Fruit fly (Drosophila melanogaster) whole organism, wandering third instar larva: Measurements from ENCODE around the gene tau.

Experiments
- Abd-B ChIP-seq: fragments of >200 bp; optimal IDR thresholded peaks from 2 replicates; lab custom pipeline; 2017; ENCODE audit warnings: missing biosample characterization, missing genetic modification characterization
- CG32264 ChIP-seq: fragments of 200-800 bp; sonication (Bioruptor generic); optimal IDR thresholded peaks from 2 replicates; lab custom pipeline; 2016; ENCODE audit warnings: missing biosample characterization, missing genetic modification characterization
- CG9705 ChIP-seq: fragments of 200-800 bp; sonication (Bioruptor generic); optimal IDR thresholded peaks from 2 replicates; lab custom pipeline; 2018; ENCODE audit warnings: missing biosample characterization, mild to moderate bottlenecking, missing genetic modification characterization
- CrebA ChIP-seq: fragments of 200-800 bp; sonication (Bioruptor generic); optimal IDR thresholded peaks from 2 replicates; lab custom pipeline; 2016; ENCODE audit warnings: missing biosample characterization, mild to moderate bottlenecking, missing genetic modification characterization, borderline replicate concordance
- Dfd ChIP-seq: fragments of >200 bp; optimal IDR thresholded peaks from 2 replicates; lab custom pipeline; 2017; ENCODE audit warnings: missing biosample characterization, missing genetic modification characterization
- Dif ChIP-seq: fragments of 200-275, 200-300 bp; sonication (Bioruptor generic); optimal IDR thresholded peaks from 2 replicates; lab custom pipeline; 2018; ENCODE audit warnings: missing biosample characterization, missing genetic modification characterization; ENCODE audit not compliant: partially characterized antibody
- Hnf4 ChIP-seq: fragments of 200-800 bp; sonication (Bioruptor generic); optimal IDR thresholded peaks from 2 replicates; lab custom pipeline; 2016; ENCODE audit warnings: missing biosample characterization, mild to moderate bottlenecking, missing genetic modification characterization
- Hr83 ChIP-seq: fragments of 200-300 bp; sonication (Bioruptor generic); optimal IDR thresholded peaks from 2 replicates; lab custom pipeline; 2016; ENCODE audit warnings: missing biosample characterization, mild to moderate bottlenecking, missing genetic modification characterization, moderate library complexity; ENCODE audit not compliant: poor library complexity, severe bottlenecking
- Myc ChIP-seq: fragments of >200 bp; optimal IDR thresholded peaks from 2 replicates; lab custom pipeline; 2017
- N ChIP-seq: fragments of >200 bp; optimal IDR thresholded peaks from 2 replicates; lab custom pipeline; 2018; ENCODE audit warnings: missing biosample characterization, missing external identifiers, missing genetic modification characterization
- OdsH ChIP-seq: fragments of 200-800 bp; sonication (Bioruptor generic); optimal IDR thresholded peaks from 2 replicates; lab custom pipeline; 2016; ENCODE audit warnings: missing biosample characterization, mild to moderate bottlenecking, missing genetic modification characterization
- Rel ChIP-seq, 2 experiments: fragments of 200-800 bp; sonication (Bioruptor generic) in 1 of 2; optimal IDR thresholded peaks; 2 replicates in 1 of 2; 3 replicates in 1 of 2; lab custom pipeline; 2016 to 2019; ENCODE audit warnings: mild to moderate bottlenecking in 2 of 2, missing biosample characterization in 2 of 2, missing genetic modification characterization in 2 of 2, moderate library complexity in 1 of 2
- Sp1 ChIP-seq: fragments of 200-800 bp; sonication (Bioruptor generic); optimal IDR thresholded peaks from 3 replicates; lab custom pipeline; 2019; ENCODE audit warnings: missing biosample characterization, mild to moderate bottlenecking, missing genetic modification characterization, moderate library complexity
- Vsx2 ChIP-seq: fragments of 200-300, 225-300 bp; sonication (Bioruptor generic); optimal IDR thresholded peaks from 2 replicates; lab custom pipeline; 2018; ENCODE audit warnings: missing biosample characterization, missing genetic modification characterization; ENCODE audit not compliant: partially characterized antibody
- dmrt93B ChIP-seq: fragments of 200-800 bp; sonication (Bioruptor generic); optimal IDR thresholded peaks from 2 replicates; lab custom pipeline; 2018; ENCODE audit warnings: missing biosample characterization, mild to moderate bottlenecking, missing genetic modification characterization
- ey ChIP-seq: fragments of 200-800 bp; sonication (Bioruptor generic); optimal IDR thresholded peaks from 2 replicates; lab custom pipeline; 2016; ENCODE audit warnings: missing biosample characterization, missing genetic modification characterization
- foxo ChIP-seq, 2 experiments: fragments of 200-800 bp; sonication (Bioruptor generic); optimal IDR thresholded peaks; 2 replicates in 1 of 2; 3 replicates in 1 of 2; lab custom pipeline; 2016 to 2017; ENCODE audit warnings: missing biosample characterization in 2 of 2, missing genetic modification characterization in 2 of 2
- fru ChIP-seq: fragments of 200-800 bp; sonication (Bioruptor generic); optimal IDR thresholded peaks from 3 replicates; lab custom pipeline; 2016; ENCODE audit warnings: missing biosample characterization, mild to moderate bottlenecking, missing genetic modification characterization
- h ChIP-seq: fragments of 200-800 bp; sonication (Bioruptor generic); optimal IDR thresholded peaks from 3 replicates; lab custom pipeline; 2016; ENCODE audit warnings: missing biosample characterization, mild to moderate bottlenecking, missing genetic modification characterization
- jim ChIP-seq: fragments of 175-275, 200-325 bp; sonication (Bioruptor generic); optimal IDR thresholded peaks from 2 replicates; lab custom pipeline; 2016; ENCODE audit warnings: missing biosample characterization, mild to moderate bottlenecking, missing genetic modification characterization
- pan ChIP-seq: fragments of >200 bp; optimal IDR thresholded peaks from 2 replicates; lab custom pipeline; 2017
- psq ChIP-seq: fragments of 200-800 bp; sonication (Bioruptor generic); optimal IDR thresholded peaks from 3 replicates; lab custom pipeline; 2017; ENCODE audit warnings: missing biosample characterization, mild to moderate bottlenecking, missing genetic modification characterization, moderate library complexity
- rgr ChIP-seq: fragments of 200-800 bp; sonication (Bioruptor generic); optimal IDR thresholded peaks from 3 replicates; lab custom pipeline; 2016; ENCODE audit warnings: missing biosample characterization, mild to moderate bottlenecking, missing genetic modification characterization
- sage ChIP-seq: fragments of 200-800 bp; sonication (Bioruptor generic); optimal IDR thresholded peaks from 2 replicates; lab custom pipeline; 2016; ENCODE audit warnings: missing biosample characterization, mild to moderate bottlenecking, missing genetic modification characterization
- sv ChIP-seq: fragments of 200-800 bp; sonication (Bioruptor generic); optimal IDR thresholded peaks from 3 replicates; lab custom pipeline; 2016; ENCODE audit warnings: missing biosample characterization, missing genetic modification characterization
- usp ChIP-seq: fragments of >200 bp; optimal IDR thresholded peaks from 2 replicates; lab custom pipeline; 2017; ENCODE audit warnings: missing biosample characterization, missing genetic modification characterization
- woc ChIP-seq: sonication (Bioruptor generic); optimal IDR thresholded peaks from 2 replicates; lab custom pipeline; 2016; ENCODE audit warnings: missing biosample characterization, mild to moderate bottlenecking, missing genetic modification characterization

tau gene

dm6 chr3R:27656686-27657535 is at the start of gene tau:
Gene tau (minus strand): TSS chr3R:27656996.
- TF ChIP-seq Myc (peak; percentile 23), Abd-B (GFP tag; lab: Kevin White, UChicago) (no peak)

dm6 chr3R:27706039-27706580 is 49.3 kb upstream of the tau start:
- no peak for TF ChIP-seq Rel (GFP tag; optimal IDR thresholded peaks at IDR 0.05; lab: Kevin White, UChicago)
- peak; percentile 97 for TF ChIP-seq Rel (tag; optimal IDR thresholded peaks at IDR 0.05; lab: Kevin White, UChicago)
- no peak for TF ChIP-seq psq (GFP tag; lab: Kevin White, UChicago)
- no peak for TF ChIP-seq CrebA
- no peak for TF ChIP-seq woc (GFP tag; lab: Kevin White, UChicago)
- no peak for TF ChIP-seq Dif (GFP tag; lab: Kevin White, UChicago)
- no peak for TF ChIP-seq CG32264 (GFP tag; lab: Kevin White, UChicago)
- TF ChIP-seq h (GFP tag; lab: Kevin White, UChicago) = no peak
- TF ChIP-seq usp (GFP tag; lab: Kevin White, UChicago) = no peak

dm6 chr3R:27700229-27700573 is 43.4 kb upstream of the tau start, which contains the start of gene btz:
Gene btz (plus strand): TSS chr3R:27700361.
- TF ChIP-seq N (GFP tag; lab: Kevin White, UChicago) (no peak), h (GFP tag; lab: Kevin White, UChicago) (peak; percentile 9), Rel (GFP tag; optimal IDR thresholded peaks at IDR 0.05; lab: Kevin White, UChicago) (no peak), Rel (tag; optimal IDR thresholded peaks at IDR 0.05; lab: Kevin White, UChicago) (no peak), dmrt93B (no peak), Myc (peak; percentile 29), psq (GFP tag; lab: Kevin White, UChicago) (peak; percentile 44)

DNA sequence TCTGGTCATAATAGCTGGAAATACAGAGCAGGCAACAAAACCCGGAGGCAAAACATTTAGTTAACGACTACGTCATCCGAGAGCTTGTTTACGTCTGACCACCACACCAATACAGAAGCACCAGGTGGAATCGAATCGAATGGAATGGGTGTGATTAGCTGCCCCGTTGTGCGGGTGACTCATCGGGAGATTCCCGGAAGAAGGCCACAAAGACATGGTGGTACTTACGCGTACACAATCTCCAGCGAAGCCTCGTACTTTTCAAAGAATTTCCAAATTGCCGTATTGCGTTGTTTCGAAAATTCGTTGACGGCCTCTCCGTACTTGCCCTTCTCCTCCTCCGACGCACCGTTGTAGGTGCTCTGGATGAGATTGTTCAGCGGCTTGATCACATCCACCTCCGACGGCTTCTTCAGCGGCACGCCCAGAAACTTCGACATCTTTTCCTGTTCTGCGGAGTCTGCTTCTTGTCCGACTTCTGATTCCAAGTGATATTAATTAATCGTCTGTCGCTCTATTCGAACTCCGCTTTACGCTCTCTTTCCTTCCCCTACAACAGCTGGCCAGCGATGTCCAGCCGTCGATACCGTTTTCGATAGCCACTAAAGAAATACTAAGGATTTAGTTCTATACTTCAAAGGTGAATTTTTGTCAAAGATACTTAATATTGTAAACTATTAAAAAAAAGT is 42.9 kb upstream of the tau start, which contains the start of gene ALiX:
ALiX (minus strand) TSS at position 571 of the 689 bp plus-strand sequence.
- no peak for TF ChIP-seq Rel (GFP tag; optimal IDR thresholded peaks at IDR 0.05; lab: Kevin White, UChicago)
- peak; percentile 73 for TF ChIP-seq Rel (tag; optimal IDR thresholded peaks at IDR 0.05; lab: Kevin White, UChicago)
- no peak for TF ChIP-seq Dfd (GFP tag; lab: Kevin White, UChicago)
- peak; percentile 70 for TF ChIP-seq psq (GFP tag; lab: Kevin White, UChicago)

- TF ChIP-seq pan (lab: Kevin White, UChicago) = no peak
- no peak for TF ChIP-seq foxo (GFP tag; optimal IDR thresholded peaks at IDR 0.05; lab: Kevin White, UChicago)
- TF ChIP-seq Hr83 = no peak
- no peak for TF ChIP-seq ey
- no peak for TF ChIP-seq Sp1
- no peak for TF ChIP-seq OdsH
- TF ChIP-seq psq (GFP tag; lab: Kevin White, UChicago) = no peak
- no peak for TF ChIP-seq N (GFP tag; lab: Kevin White, UChicago)
- TF ChIP-seq Abd-B (GFP tag; lab: Kevin White, UChicago) = no peak
Measured at dm6 chr3R:27695019-27695418, 38.2 kb upstream of the tau start, which contains the start of gene HSPBAP1. Gene HSPBAP1 (plus strand): TSS chr3R:27695235.

DNA sequence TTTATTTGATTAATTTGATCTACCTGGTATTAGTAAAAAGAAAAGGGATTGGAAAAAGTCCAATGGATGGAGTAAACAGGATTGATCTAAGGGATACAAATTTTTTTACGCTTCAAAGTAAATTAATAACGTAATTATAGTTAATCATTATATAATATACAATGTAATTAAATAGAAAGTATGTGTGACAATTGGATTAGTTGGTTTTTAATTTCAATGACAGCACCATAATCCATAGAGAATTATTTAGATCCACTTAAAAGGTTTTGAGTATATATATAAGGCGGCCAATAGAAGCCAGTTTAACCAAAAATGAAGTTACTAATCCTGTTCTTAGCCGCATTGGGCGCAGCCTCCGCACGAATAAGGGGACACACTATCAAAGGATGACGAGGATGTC is 37.8 kb upstream of the tau start, which contains the start of gene Acp98AB:
Acp98AB (plus strand) TSS at position 301 of the 400 bp plus-strand sequence.
- TF ChIP-seq CG9705 (GFP tag; lab: Kevin White, UChicago) (no peak), CrebA (no peak), Vsx2 (GFP tag; lab: Kevin White, UChicago) (no peak), sage (no peak), jim (GFP tag; lab: Kevin White, UChicago) (no peak), Hr83 (no peak), Abd-B (GFP tag; lab: Kevin White, UChicago) (no peak), sv (no peak), Hnf4 (GFP tag; lab: Kevin White, UChicago) (no peak), dmrt93B (no peak), Myc (no peak), psq (GFP tag; lab: Kevin White, UChicago) (no peak), pan (lab: Kevin White, UChicago) (no peak), fru (GFP tag; lab: Kevin White, UChicago) (no peak), N (GFP tag; lab: Kevin White, UChicago) (no peak), rgr (GFP tag; lab: Kevin White, UChicago) (no peak), usp (GFP tag; lab: Kevin White, UChicago) (no peak), foxo (GFP tag; optimal IDR thresholded peaks at IDR 0.05; lab: Kevin White, UChicago) (no peak), OdsH (no peak)
